Worm (Caenorhabditis elegans): ENCODE results near the gene C46F11.5.

C46F11.5 gene

ce11 chrIII:3619621-3620261 is 37.7 kb downstream of the C46F11.5 start:
- TF ChIP-seq mml-1 (tag; optimal IDR thresholded peaks at IDR 0.05) (no peak), hmg-11 (tag; optimal IDR thresholded peaks at IDR 0.05) (peak; percentile 45), nfya-1 (tag; optimal IDR thresholded peaks at IDR 0.05; ENCODE audit: insufficient read depth) (peak; percentile 39), lin-39 (tag; optimal IDR thresholded peaks at IDR 0.05) (peak; percentile 48), elt-2 (tag; optimal IDR thresholded peaks at IDR 0.05) (peak; percentile 47), snpc-4 (tag; optimal IDR thresholded peaks at IDR 0.05) (peak; percentile 14), egl-5 (tag; optimal IDR thresholded peaks at IDR 0.05) (peak; percentile 40), R02D3.7 (tag; optimal IDR thresholded peaks at IDR 0.05) (no peak), pha-4 (tag; optimal IDR thresholded peaks at IDR 0.05) (peak; percentile 37)

- no peak for TF ChIP-seq nhr-237 (tag; optimal IDR thresholded peaks at IDR 0.05)
- TF ChIP-seq nfya-1 (tag; optimal IDR thresholded peaks at IDR 0.05; ENCODE audit: insufficient read depth) = peak; percentile 88
- TF ChIP-seq ZK546.5 (tag; optimal IDR thresholded peaks at IDR 0.05) = no peak
- no peak for TF ChIP-seq egl-5 (tag; optimal IDR thresholded peaks at IDR 0.05)
- no peak for TF ChIP-seq aly-2 (tag; optimal IDR thresholded peaks at IDR 0.05)
- TF ChIP-seq ceh-9 (tag; optimal IDR thresholded peaks at IDR 0.05) = no peak
- no peak for TF ChIP-seq hmg-11 (tag; optimal IDR thresholded peaks at IDR 0.05)
Observed at ce11 chrIII:3612882-3613479, 44.4 kb downstream of the C46F11.5 start.

ce11 chrIII:3612387-3612786 is 45.0 kb downstream of the C46F11.5 start:
- TF ChIP-seq nhr-77 (tag; optimal IDR thresholded peaks at IDR 0.05) = no peak
- TF ChIP-seq jun-1 (tag; optimal IDR thresholded peaks at IDR 0.05) = no peak
- no peak for TF ChIP-seq elt-2 (tag; optimal IDR thresholded peaks at IDR 0.05)
- TF ChIP-seq unc-39 (tag; optimal IDR thresholded peaks at IDR 0.05) = no peak
- no peak for TF ChIP-seq lin-39 (tag; optimal IDR thresholded peaks at IDR 0.05)

- no peak for TF ChIP-seq fkh-2 (tag; optimal IDR thresholded peaks at IDR 0.05)
- TF ChIP-seq pha-4 (tag; optimal IDR thresholded peaks at IDR 0.05) = peak; percentile 33
Observed at ce11 chrIII:3605681-3606080, 51.7 kb downstream of the C46F11.5 start.

Measured in whole organism, L3 larva.